Fruit fly (Drosophila melanogaster) whole organism, pupa: Measurements from ENCODE around the gene Hmbs.
A peak's percentile ranks its signal among the peaks of the same experiment; 100 is the strongest.

Experiments
- CG10348 ChIP-seq: fragments of 200-800 bp; sonication (Bioruptor generic); IDR thresholded peaks from 2 replicates; pipeline ENCODE4 v1.3.6; 2022; ENCODE audit warnings: missing biosample characterization, missing genetic modification characterization
- CG12605 ChIP-seq: fragments of 200-800 bp; sonication (Bioruptor generic); IDR thresholded peaks from 2 replicates; pipeline ENCODE4 v1.3.6; 2022; ENCODE audit warnings: missing biosample characterization, missing genetic modification characterization
- CG13204 ChIP-seq: fragments of 200-800 bp; sonication (Bioruptor generic); optimal IDR thresholded peaks from 2 replicates; lab custom pipeline; 2018; ENCODE audit warnings: missing biosample characterization, mild to moderate bottlenecking, missing genetic modification characterization, moderate library complexity
- CG14655 ChIP-seq: fragments of 200-800 bp; sonication (Bioruptor generic); optimal IDR thresholded peaks from 3 replicates; lab custom pipeline; 2017; ENCODE audit warnings: mild to moderate bottlenecking, missing biosample characterization, missing genetic modification reagents, missing genetic modification characterization
- CG15710 ChIP-seq: fragments of 200-800 bp; sonication (Bioruptor generic); optimal IDR thresholded peaks from 2 replicates; lab custom pipeline; 2018; ENCODE audit warnings: missing biosample characterization, mild to moderate bottlenecking, missing genetic modification characterization, moderate library complexity
- CG17806 ChIP-seq: fragments of 200-800 bp; sonication (Bioruptor generic); optimal IDR thresholded peaks from 2 replicates; lab custom pipeline; 2018; ENCODE audit warnings: missing biosample characterization, mild to moderate bottlenecking, missing genetic modification characterization, moderate library complexity
- CG32121 ChIP-seq: fragments of 200-800 bp; sonication (Bioruptor generic); IDR thresholded peaks from 2 replicates; pipeline ENCODE4 v1.3.6; 2022; ENCODE audit warnings: missing biosample characterization, missing genetic modification characterization
- CG34367 ChIP-seq: fragments of 200-800 bp; sonication (Bioruptor generic); optimal IDR thresholded peaks from 2 replicates; lab custom pipeline; 2018; ENCODE audit warnings: missing biosample characterization, mild to moderate bottlenecking, missing genetic modification characterization
- CG4496 ChIP-seq: fragments of 200-800 bp; sonication (Bioruptor generic); IDR thresholded peaks from 3 replicates; pipeline ENCODE4 v1.3.6; 2022; ENCODE audit warnings: missing biosample characterization, missing genetic modification characterization
- CG8159 ChIP-seq: fragments of 200-800 bp; sonication (Bioruptor generic); optimal IDR thresholded peaks from 3 replicates; lab custom pipeline; 2018; ENCODE audit warnings: missing biosample characterization, mild to moderate bottlenecking, missing genetic modification characterization, moderate library complexity
- CG8301 ChIP-seq: fragments of 200-800 bp; sonication (Bioruptor generic); optimal IDR thresholded peaks from 2 replicates; lab custom pipeline; 2018; ENCODE audit warnings: missing biosample characterization, mild to moderate bottlenecking, missing genetic modification characterization
- CG9948 ChIP-seq: fragments of 200-800 bp; sonication (Bioruptor generic); optimal IDR thresholded peaks from 2 replicates; lab custom pipeline; 2018; ENCODE audit warnings: missing biosample characterization, mild to moderate bottlenecking, missing genetic modification characterization, moderate library complexity
- D1 ChIP-seq: fragments of 200-800 bp; sonication (Bioruptor generic); optimal IDR thresholded peaks from 2 replicates; lab custom pipeline; 2018; ENCODE audit warnings: missing biosample characterization, mild to moderate bottlenecking, missing genetic modification characterization, moderate library complexity
- EcR ChIP-seq: fragments of 200-800 bp; sonication (Bioruptor generic); optimal IDR thresholded peaks from 3 replicates; lab custom pipeline; 2019; ENCODE audit warnings: missing biosample characterization, missing genetic modification characterization, mild to moderate bottlenecking, moderate library complexity, missing genetic modification reagents
- Ets98B ChIP-seq: fragments of 200-800 bp; sonication (Bioruptor generic); IDR thresholded peaks from 2 replicates; pipeline ENCODE4 v1.3.6; 2022; ENCODE audit warnings: missing biosample characterization, missing genetic modification characterization
- Pif1A ChIP-seq: fragments of 200-800 bp; sonication (Bioruptor generic); optimal IDR thresholded peaks from 3 replicates; lab custom pipeline; 2016; ENCODE audit warnings: missing biosample characterization, missing genetic modification characterization
- Pif1B ChIP-seq: fragments of 200-800 bp; sonication (Bioruptor generic); optimal IDR thresholded peaks from 3 replicates; lab custom pipeline; 2016; ENCODE audit warnings: missing biosample characterization, missing genetic modification characterization
- Snoo ChIP-seq: fragments of 200-800 bp; sonication (Bioruptor generic); optimal IDR thresholded peaks from 3 replicates; lab custom pipeline; 2017; ENCODE audit warnings: missing biosample characterization, mild to moderate bottlenecking, missing genetic modification characterization, inconsistent platforms
- fd96Ca ChIP-seq: fragments of 200-800 bp; sonication (Bioruptor generic); IDR thresholded peaks from 3 replicates; pipeline ENCODE4 v1.3.6; 2022; ENCODE audit warnings: missing biosample characterization, missing genetic modification characterization
- gl ChIP-seq: fragments of 200-800 bp; sonication (Bioruptor generic); optimal IDR thresholded peaks from 2 replicates; lab custom pipeline; 2018; ENCODE audit warnings: missing biosample characterization, mild to moderate bottlenecking, missing genetic modification characterization
- rn ChIP-seq: fragments of 200-800 bp; sonication (Bioruptor generic); IDR thresholded peaks from 2 replicates; pipeline ENCODE4 v1.3.6; 2022; ENCODE audit warnings: missing biosample characterization, missing genetic modification characterization

Gene Hmbs

dm6 chr3L:1346956-1347587 is 12.4 kb downstream of the Hmbs start:
- TF ChIP-seq EcR, result peak; percentile 42
- no peak for TF ChIP-seq CG34367 (tag; lab: Kevin White, UChicago)
- TF ChIP-seq CG4496 (GFP tag; lab: Robert Waterston, UW), result 0 out of 3 replicates have a peak, but pooled peaks have one; percentile 8
- TF ChIP-seq, all 21 proteins: peak for 2

dm6 chr3L:1348248-1348647 is 13.6 kb downstream of the Hmbs start:
- TF ChIP-seq EcR (peak; percentile 36), CG34367 (tag; lab: Kevin White, UChicago) (peak; percentile 78), fd96Ca (GFP tag; lab: Robert Waterston, UW) (peak; percentile 92), CG32121 (GFP tag; lab: Robert Waterston, UW) (peak; percentile 81), Pif1B (GFP tag; lab: Kevin White, UChicago) (peak; percentile 63), CG15710 (tag; lab: Kevin White, UChicago) (peak; percentile 83), CG10348 (GFP tag; lab: Robert Waterston, UW) (no peak), D1 (tag; lab: Kevin White, UChicago) (no peak), CG8159 (peak; percentile 73), CG12605 (GFP tag; lab: Robert Waterston, UW) (peak; percentile 75), CG13204 (no peak), Snoo (tag; lab: Kevin White, UChicago) (peak; percentile 72), CG8301 (tag; lab: Kevin White, UChicago) (peak; percentile 79), CG17806 (tag; lab: Kevin White, UChicago) (peak; percentile 68), Ets98B (peak; percentile 91), CG4496 (GFP tag; lab: Robert Waterston, UW) (peak; percentile 87), CG9948 (tag; lab: Kevin White, UChicago) (peak; percentile 75), rn (GFP tag; lab: Robert Waterston, UW) (peak; percentile 68), CG14655 (GFP tag; lab: Kevin White, UChicago) (no peak), Pif1A (GFP tag; lab: Kevin White, UChicago) (no peak), gl (peak; percentile 64)

- TF ChIP-seq CG32121 (GFP tag; lab: Robert Waterston, UW) (no peak), Pif1B (GFP tag; lab: Kevin White, UChicago) (no peak), rn (GFP tag; lab: Robert Waterston, UW) (no peak), CG8301 (tag; lab: Kevin White, UChicago) (no peak), CG8159 (no peak), Ets98B (no peak), CG13204 (no peak), CG17806 (tag; lab: Kevin White, UChicago) (no peak), CG15710 (tag; lab: Kevin White, UChicago) (no peak), CG10348 (GFP tag; lab: Robert Waterston, UW) (no peak), CG9948 (tag; lab: Kevin White, UChicago) (no peak), Pif1A (GFP tag; lab: Kevin White, UChicago) (no peak), EcR (no peak), gl (no peak), CG12605 (GFP tag; lab: Robert Waterston, UW) (no peak), CG34367 (tag; lab: Kevin White, UChicago) (no peak), fd96Ca (GFP tag; lab: Robert Waterston, UW) (no peak), CG14655 (GFP tag; lab: Kevin White, UChicago) (no peak)
- TF ChIP-seq, all 21 proteins: peak for 0
These were observed 14.2 kb downstream of the Hmbs start for dm6 chr3L:1348935-1349334.

DNA sequence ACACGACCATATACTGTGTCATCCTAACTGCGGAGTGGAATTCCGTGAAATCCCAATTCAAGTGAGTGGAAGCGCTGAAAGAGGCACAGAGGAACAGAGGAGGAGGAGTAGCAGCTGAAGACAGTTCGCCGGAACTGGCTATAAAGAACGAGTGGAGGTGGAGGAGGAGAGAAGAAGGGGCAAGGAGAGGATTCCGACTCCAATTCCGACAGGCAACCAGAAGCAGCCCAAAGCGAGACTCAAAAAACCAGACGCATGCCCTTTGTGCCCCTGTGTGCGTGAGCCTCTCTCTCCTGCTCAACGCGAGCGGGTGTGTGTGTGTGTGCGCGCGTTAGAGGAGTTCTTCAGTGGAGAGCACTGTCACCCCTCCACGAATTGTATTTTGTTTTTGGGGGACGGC is 14.7 kb downstream of the Hmbs start:
- TF ChIP-seq fd96Ca (GFP tag; lab: Robert Waterston, UW) (peak; percentile 26; the same call in 1 of the 3 replicates), Snoo (tag; lab: Kevin White, UChicago) (no peak), CG10348 (GFP tag; lab: Robert Waterston, UW) (no peak), Pif1B (GFP tag; lab: Kevin White, UChicago) (no peak), CG4496 (GFP tag; lab: Robert Waterston, UW) (0 out of 3 replicates have a peak, but pooled peaks have one; percentile 7), CG8301 (tag; lab: Kevin White, UChicago) (no peak)

- no peak for TF ChIP-seq CG8301 (tag; lab: Kevin White, UChicago)
- TF ChIP-seq gl, result no peak
- TF ChIP-seq CG14655 (GFP tag; lab: Kevin White, UChicago), result no peak
- TF ChIP-seq CG17806 (tag; lab: Kevin White, UChicago), result peak; percentile 4
- TF ChIP-seq rn (GFP tag; lab: Robert Waterston, UW), result no peak
- TF ChIP-seq Snoo (tag; lab: Kevin White, UChicago), result peak; percentile 28
- TF ChIP-seq EcR, result no peak
- no peak for TF ChIP-seq CG9948 (tag; lab: Kevin White, UChicago)
- TF ChIP-seq CG15710 (tag; lab: Kevin White, UChicago), result peak; percentile 24
- TF ChIP-seq Ets98B, result peak; percentile 40; the same call in 1 of the 2 replicates
- no peak for TF ChIP-seq Pif1B (GFP tag; lab: Kevin White, UChicago)
- TF ChIP-seq CG8159, result peak; percentile 41
- TF ChIP-seq Pif1A (GFP tag; lab: Kevin White, UChicago), result peak; percentile 36
- TF ChIP-seq CG13204, result no peak
- no peak for TF ChIP-seq CG4496 (GFP tag; lab: Robert Waterston, UW)
- no peak for TF ChIP-seq CG34367 (tag; lab: Kevin White, UChicago)
These were observed 15.5 kb downstream of the Hmbs start for dm6 chr3L:1349942-1350923.
